Fruit fly (Drosophila melanogaster) whole organism, wandering third instar larva: Measurements from ENCODE around the gene CD98hc.

Experiments
- Hr78 ChIP-seq: fragments of >200 bp; optimal IDR thresholded peaks from 2 replicates; lab custom pipeline; 2017; ENCODE audit warnings: missing biosample characterization, missing genetic modification characterization
- OdsH ChIP-seq: fragments of 200-800 bp; sonication (Bioruptor generic); optimal IDR thresholded peaks from 2 replicates; lab custom pipeline; 2016; ENCODE audit warnings: missing biosample characterization, mild to moderate bottlenecking, missing genetic modification characterization

dm6 chr3R:7999530-8000116 is 21.4 kb upstream of the CD98hc start, which contains the start of gene PIG-H:
- TF ChIP-seq Hr78, result no peak
- no peak for TF ChIP-seq OdsH (GFP tag; lab: Kevin White, UChicago)
